Fruit fly (Drosophila melanogaster) whole organism, prepupa: ENCODE measurements around the gene CheB38a.

Experiments used
- CG10669 ChIP-seq: fragments of 200-800 bp; sonication (Bioruptor generic); optimal IDR thresholded peaks from 3 replicates; lab custom pipeline; 2018; ENCODE audit warnings: missing biosample characterization, mild to moderate bottlenecking, missing genetic modification characterization, moderate library complexity
- CG11294 ChIP-seq: fragments of 200-800 bp; sonication (Bioruptor generic); IDR thresholded peaks from 2 replicates; pipeline ENCODE4 v1.3.6; 2022; ENCODE audit warnings: missing biosample characterization, missing genetic modification characterization
- CG11762 ChIP-seq: fragments of 200-800 bp; sonication (Bioruptor generic); optimal IDR thresholded peaks from 3 replicates; lab custom pipeline; 2016; ENCODE audit warnings: missing biosample characterization, missing genetic modification characterization; ENCODE audit not compliant: insufficient read depth
- CG11902 ChIP-seq: fragments of 200-800 bp; sonication (Bioruptor generic); optimal IDR thresholded peaks from 3 replicates; lab custom pipeline; 2016; ENCODE audit warnings: missing biosample characterization, missing genetic modification characterization
- CG15336 ChIP-seq: fragments of 200-800 bp; sonication (Bioruptor generic); IDR thresholded peaks from 2 replicates; pipeline ENCODE4 v1.3.6; 2022; ENCODE audit warnings: missing biosample characterization, missing genetic modification characterization
- CG1621 ChIP-seq: fragments of 200-800 bp; sonication (Bioruptor generic); optimal IDR thresholded peaks from 3 replicates; lab custom pipeline; 2018; ENCODE audit warnings: missing biosample characterization, mild to moderate bottlenecking, missing genetic modification characterization
- CG3032 ChIP-seq: fragments of 200-800 bp; optimal IDR thresholded peaks from 2 replicates; lab custom pipeline; 2019; ENCODE audit warnings: missing biosample characterization, mild to moderate bottlenecking, missing genetic modification characterization, moderate library complexity
- CG32006 ChIP-seq: fragments of 200-800 bp; sonication (Bioruptor generic); optimal IDR thresholded peaks from 3 replicates; lab custom pipeline; 2017; ENCODE audit warnings: missing biosample characterization, mild to moderate bottlenecking, missing genetic modification characterization
- CG34406 ChIP-seq: fragments of 200-800 bp; sonication (Bioruptor generic); optimal IDR thresholded peaks from 3 replicates; lab custom pipeline; 2016; ENCODE audit warnings: missing biosample characterization, missing genetic modification characterization
- CG3919 ChIP-seq: fragments of 200-800 bp; sonication (Bioruptor generic); optimal IDR thresholded peaks from 3 replicates; lab custom pipeline; 2016; ENCODE audit warnings: missing biosample characterization, missing genetic modification characterization
- CG6163 ChIP-seq: fragments of 200-800 bp; sonication (Bioruptor generic); IDR thresholded peaks from 3 replicates; pipeline ENCODE4 v1.3.6; 2022; ENCODE audit warnings: missing biosample characterization, missing genetic modification characterization
- CG6276 ChIP-seq: fragments of 200-800 bp; sonication (Bioruptor generic); optimal IDR thresholded peaks from 2 replicates; lab custom pipeline; 2017; ENCODE audit warnings: missing biosample characterization, mild to moderate bottlenecking, missing genetic modification characterization
- CG6792 ChIP-seq: fragments of 200-800 bp; sonication (Bioruptor generic); optimal IDR thresholded peaks from 3 replicates; lab custom pipeline; 2016; ENCODE audit warnings: missing biosample characterization, missing genetic modification characterization
- CG6854 ChIP-seq: fragments of 200-800 bp; sonication (Bioruptor generic); optimal IDR thresholded peaks from 2 replicates; lab custom pipeline; 2017; ENCODE audit warnings: missing biosample characterization, mild to moderate bottlenecking, missing genetic modification characterization
- CG7368 ChIP-seq: fragments of 200-800 bp; sonication (Bioruptor generic); optimal IDR thresholded peaks from 3 replicates; lab custom pipeline; 2016; ENCODE audit warnings: missing biosample characterization, missing genetic modification characterization
- CG8119 ChIP-seq: fragments of 200-800 bp; sonication (Bioruptor generic); IDR thresholded peaks from 3 replicates; pipeline ENCODE4 v1.3.6; 2022; ENCODE audit warnings: missing biosample characterization, missing genetic modification characterization
- Eip78C ChIP-seq: fragments of 200-800 bp; sonication (Bioruptor generic); peaks from one replicate; lab custom pipeline; 2016; ENCODE audit warnings: missing biosample characterization, missing genetic modification characterization
- Eip93F ChIP-seq: fragments of 200-800 bp; sonication (Bioruptor generic); optimal IDR thresholded peaks from 2 replicates; lab custom pipeline; 2016; ENCODE audit warnings: missing biosample characterization, mild to moderate bottlenecking, missing genetic modification characterization
- Ets21C ChIP-seq: fragments of 200-800 bp; sonication (Bioruptor generic); optimal IDR thresholded peaks from 3 replicates; lab custom pipeline; 2016; ENCODE audit warnings: missing biosample characterization, missing genetic modification characterization
- Gug ChIP-seq: fragments of 200-800 bp; sonication (Bioruptor generic); IDR thresholded peaks from 2 replicates; pipeline ENCODE4 v1.3.6; 2022; ENCODE audit warnings: missing biosample characterization, missing genetic modification characterization
- Hr38 ChIP-seq: sonication (Bioruptor generic); optimal IDR thresholded peaks from 2 replicates; lab custom pipeline; 2016; ENCODE audit warnings: missing biosample characterization, missing genetic modification characterization
- Hr39 ChIP-seq: fragments of 200-800 bp; sonication (Bioruptor generic); optimal IDR thresholded peaks from 2 replicates; lab custom pipeline; 2016; ENCODE audit warnings: missing biosample characterization, missing genetic modification characterization
- OdsH ChIP-seq: fragments of 200-800 bp; sonication (Bioruptor generic); optimal IDR thresholded peaks from 3 replicates; lab custom pipeline; 2016; ENCODE audit warnings: missing biosample characterization, missing genetic modification characterization
- Smox ChIP-seq: fragments of 200-800 bp; sonication (Bioruptor generic); optimal IDR thresholded peaks from 3 replicates; lab custom pipeline; 2016; ENCODE audit warnings: missing biosample characterization, missing genetic modification characterization
- Sox102F ChIP-seq: fragments of 200-800 bp; sonication (Bioruptor generic); optimal IDR thresholded peaks from 2 replicates; lab custom pipeline; 2016; ENCODE audit warnings: missing biosample characterization, mild to moderate bottlenecking, missing genetic modification characterization
- Sox14 ChIP-seq: fragments of 200-800 bp; sonication (Bioruptor generic); optimal IDR thresholded peaks from 3 replicates; lab custom pipeline; 2016; ENCODE audit warnings: missing biosample characterization, missing genetic modification characterization
- achi ChIP-seq: fragments of 200-800 bp; sonication (Bioruptor generic); optimal IDR thresholded peaks from 3 replicates; lab custom pipeline; 2016; ENCODE audit warnings: missing biosample characterization, missing genetic modification characterization
- eg ChIP-seq: fragments of 200-800 bp; sonication (Bioruptor generic); IDR thresholded peaks from 3 replicates; pipeline ENCODE4 v1.3.6; 2022; ENCODE audit warnings: missing biosample characterization, missing genetic modification characterization
- fd85E ChIP-seq: fragments of 200-800 bp; sonication (Bioruptor generic); optimal IDR thresholded peaks from 3 replicates; lab custom pipeline; 2016; ENCODE audit warnings: missing biosample characterization, missing genetic modification characterization
- net ChIP-seq: fragments of 200-800 bp; sonication (Bioruptor generic); optimal IDR thresholded peaks from 3 replicates; lab custom pipeline; 2016; ENCODE audit warnings: missing biosample characterization, missing genetic modification characterization
- pdm3 ChIP-seq: fragments of 200-800 bp; sonication (Bioruptor generic); optimal IDR thresholded peaks from 3 replicates; lab custom pipeline; 2016; ENCODE audit warnings: missing biosample characterization, missing genetic modification characterization
- salr ChIP-seq, 2 experiments: fragments of 200-800 bp; sonication (Bioruptor generic); optimal IDR thresholded peaks; 3 replicates each; lab custom pipeline; 2016 to 2018; ENCODE audit warnings: missing biosample characterization in 2 of 2, missing genetic modification characterization in 2 of 2, mild to moderate bottlenecking in 1 of 2
- ss ChIP-seq, 2 experiments: fragments of 200-800 bp; sonication (Bioruptor generic); optimal IDR thresholded peaks; 2 replicates in 1 of 2; 3 replicates in 1 of 2; lab custom pipeline; 2017 to 2018; ENCODE audit warnings: mild to moderate bottlenecking in 2 of 2, missing biosample characterization in 2 of 2, missing genetic modification characterization in 2 of 2, moderate library complexity in 1 of 2
- vri ChIP-seq: fragments of 200-800 bp; sonication (Bioruptor generic); optimal IDR thresholded peaks from 3 replicates; lab custom pipeline; 2016; ENCODE audit warnings: missing biosample characterization, mild to moderate bottlenecking, missing genetic modification characterization

CheB38a gene

dm6 chr2L:20844381-20844780, 26.0 kb upstream of the CheB38a start (continued):
- peak; percentile 25 for TF ChIP-seq pdm3
- TF ChIP-seq, all 60 proteins: peak for 14

- no peak for TF ChIP-seq net (GFP tag; lab: Kevin White, UChicago)
- TF ChIP-seq Eip78C: peak; percentile 73
- TF ChIP-seq CG6163: 0 out of 3 replicates have a peak, but pooled peaks have one; percentile 36
- no peak for TF ChIP-seq CG6276
- no peak for TF ChIP-seq CG34406 (GFP tag; lab: Kevin White, UChicago)
- TF ChIP-seq ss (GFP tag; optimal IDR thresholded peaks at IDR 0.05; lab: Kevin White, UChicago): no peak
- TF ChIP-seq CG32006: no peak
- peak; percentile 5; the same call in 1 of the 3 replicates for TF ChIP-seq eg (GFP tag; lab: Robert Waterston, UW)
- no peak for TF ChIP-seq CG7368 (GFP tag; lab: Kevin White, UChicago)
- TF ChIP-seq CG6854 (GFP tag; lab: Kevin White, UChicago): no peak
- no peak for TF ChIP-seq salr (GFP tag; optimal IDR thresholded peaks at IDR 0.05; lab: Kevin White, UChicago)
- TF ChIP-seq fd85E (GFP tag; lab: Kevin White, UChicago): no peak
- TF ChIP-seq OdsH (GFP tag; lab: Kevin White, UChicago): no peak
- no peak for TF ChIP-seq Ets21C (GFP tag; lab: Kevin White, UChicago)
- TF ChIP-seq CG8119: 0 out of 3 replicates have a peak, but pooled peaks have one; percentile 19
- TF ChIP-seq Hr38 (GFP tag; lab: Kevin White, UChicago): no peak
- no peak for TF ChIP-seq CG1621
- TF ChIP-seq CG3919 (GFP tag; lab: Kevin White, UChicago): no peak
- no peak for TF ChIP-seq Sox102F (GFP tag; lab: Kevin White, UChicago)
- no peak for TF ChIP-seq Sox14
- no peak for TF ChIP-seq vri (GFP tag; lab: Kevin White, UChicago)
- TF ChIP-seq, all 60 proteins: peak for 4
Observed at dm6 chr2L:20840462-20841038, 22.2 kb upstream of the CheB38a start, which contains the start of gene CG31676. Gene CG31676 (plus strand): TSS chr2L:20840750.

dm6 chr2L:20840006-20840405, 21.7 kb upstream of the CheB38a start:
- TF ChIP-seq CG11762 (GFP tag; lab: Kevin White, UChicago) (peak; percentile 23), CG3032 (tag; lab: Kevin White, UChicago) (no peak), Smox (GFP tag; lab: Kevin White, UChicago) (no peak), CG11902 (GFP tag; lab: Kevin White, UChicago) (no peak), CG11294 (GFP tag; lab: Robert Waterston, UW) (peak; percentile 48; the same call in 1 of the 2 replicates), CG10669 (GFP tag; lab: Kevin White, UChicago) (no peak), Gug (GFP tag; lab: Robert Waterston, UW) (peak; percentile 36; the same call in 1 of the 2 replicates), eg (GFP tag; lab: Robert Waterston, UW) (0 out of 3 replicates have a peak, but pooled peaks have one; percentile 40), CG6276 (peak; percentile 82), CG15336 (GFP tag; lab: Robert Waterston, UW) (no peak), Eip93F (no peak)

dm6 chr2L:20837885-20838284, 19.6 kb upstream of the CheB38a start, which contains the start of gene Spn38F:
Gene Spn38F (minus strand): TSS chr2L:20837985.
- no peak for TF ChIP-seq CG6792 (GFP tag; lab: Kevin White, UChicago)

- TF ChIP-seq CG1621 (no peak), achi (GFP tag; lab: Kevin White, UChicago) (no peak), Hr39 (GFP tag; lab: Kevin White, UChicago) (no peak), Gug (GFP tag; lab: Robert Waterston, UW) (no peak), Sox14 (no peak)
- TF ChIP-seq, all 60 proteins: peak for 0
Observed at dm6 chr2L:20835501-20835900, 17.2 kb upstream of the CheB38a start, which contains the start of gene Oseg5. Gene Oseg5 (minus strand): TSS chr2L:20835840.
